Worm (Caenorhabditis elegans): ENCODE results near the gene C24F3.2.

C24F3.2 gene

ce11 chrIV:10259557-10259956, 37.2 kb downstream of the C24F3.2 start, which contains the start of gene F01G10.9:
TSS of gene F01G10.9 (minus strand) at chrIV:10259657.
- TF ChIP-seq efl-1 (optimal IDR thresholded peaks at IDR 0.05) (no peak), efl-1 (GFP tag; optimal IDR thresholded peaks at IDR 0.05 in 1 of 2) (peak in 1 of 2 experiments; percentile 19), blmp-1 (tag; optimal IDR thresholded peaks at IDR 0.05) (peak; percentile 24), snpc-4 (tag; optimal IDR thresholded peaks at IDR 0.05) (no peak)

ce11 chrIV:10261061-10261460, 38.7 kb downstream of the C24F3.2 start:
- TF ChIP-seq nhr-19 (GFP tag; conservative IDR thresholded peaks at IDR 0.05) (no peak), mep-1 (tag; optimal IDR thresholded peaks at IDR 0.05) (no peak), lsy-2 (tag; optimal IDR thresholded peaks at IDR 0.05) (peak in 1 of 2 experiments; percentile 19), nhr-20 (tag; optimal IDR thresholded peaks at IDR 0.05) (no peak), mdl-1 (tag; optimal IDR thresholded peaks at IDR 0.05) (no peak), hpl-2 (GFP tag; optimal IDR thresholded peaks at IDR 0.05) (no peak), lin-15B (tag; optimal IDR thresholded peaks at IDR 0.05) (no peak), lin-14 (GFP tag; optimal IDR thresholded peaks at IDR 0.05) (peak; percentile 49), nhr-85 (tag) (peak; percentile 79), tbx-2 (tag; optimal IDR thresholded peaks at IDR 0.05) (no peak), nhr-237 (tag; optimal IDR thresholded peaks at IDR 0.05) (no peak), aly-2 (tag; optimal IDR thresholded peaks at IDR 0.05) (no peak), ets-5 (GFP tag; IDR thresholded peaks at IDR 0.05) (no peak), egl-13 (tag; optimal IDR thresholded peaks at IDR 0.05) (no peak), elt-3 (tag; optimal IDR thresholded peaks at IDR 0.05) (peak in 4 of 6 experiments; percentile 64 to 94 (median 82)), rnt-1 (tag; optimal IDR thresholded peaks at IDR 0.05) (no peak), sptf-1 (tag; optimal IDR thresholded peaks at IDR 0.05) (no peak), hlh-4 (tag; optimal IDR thresholded peaks at IDR 0.05) (no peak), unc-98 (GFP tag; IDR thresholded peaks at IDR 0.05) (no peak), unc-30 (tag; optimal IDR thresholded peaks at IDR 0.05) (no peak), blmp-1 (tag; optimal IDR thresholded peaks at IDR 0.05) (peak; percentile 79)

- TF ChIP-seq efl-1 (optimal IDR thresholded peaks at IDR 0.05) (no peak), efl-1 (GFP tag; optimal IDR thresholded peaks at IDR 0.05 in 1 of 2) (peak in 1 of 2 experiments; percentile 24), grh-1 (GFP tag; IDR thresholded peaks at IDR 0.05) (no peak), elt-3 (tag; optimal IDR thresholded peaks at IDR 0.05) (no peak), elt-2 (tag; optimal IDR thresholded peaks at IDR 0.05) (peak; percentile 69)
Observed at ce11 chrIV:10269137-10269933, 47.0 kb downstream of the C24F3.2 start, which contains the start of the genes nspd-7 and Y43C5A.2. TSS of gene nspd-7 (minus strand) at chrIV:10269187. TSS of gene Y43C5A.2 (plus strand) at chrIV:10269883.

Measured in whole organism, L1 larva.